Fruit fly (Drosophila melanogaster): Measurements from ENCODE around the gene Pxt.

The Pxt gene

dm6 chr3R:17718760-17719625 is at the start of gene Pxt:
TSS of gene Pxt (plus strand) at chr3R:17719454.
- TF ChIP-seq CTCF (optimal IDR thresholded peaks at IDR 0.05) (peak in 1 of 2 experiments; percentile 30), CG8478 (optimal IDR thresholded peaks at IDR 0.05) (no peak)

- no peak for TF ChIP-seq CG8478 (optimal IDR thresholded peaks at IDR 0.05)
- no peak for TF ChIP-seq CTCF (optimal IDR thresholded peaks at IDR 0.05)
These were observed 48.9 kb upstream of the Pxt start for dm6 chr3R:17670202-17670856.

dm6 chr3R:17670857-17671336 is 48.4 kb upstream of the Pxt start, which contains the start of the genes CG7523 and Mps1:
TSS of gene CG7523 (minus strand) at chr3R:17670895.
TSS of gene Mps1 (plus strand) at chr3R:17671271.
- TF ChIP-seq CG8478 (optimal IDR thresholded peaks at IDR 0.05) (no peak), CTCF (optimal IDR thresholded peaks at IDR 0.05) (peak in 1 of 2 experiments; percentile 26)

- TF ChIP-seq CG8478 (optimal IDR thresholded peaks at IDR 0.05) (no peak), CTCF (optimal IDR thresholded peaks at IDR 0.05) (no peak)
These were observed 40.9 kb upstream of the Pxt start for dm6 chr3R:17678138-17678873.

- TF ChIP-seq CTCF (optimal IDR thresholded peaks at IDR 0.05) (no peak), CG8478 (optimal IDR thresholded peaks at IDR 0.05) (no peak)
These were observed 39.8 kb upstream of the Pxt start for dm6 chr3R:17679368-17679997.

dm6 chr3R:17680268-17680638 is 39.0 kb upstream of the Pxt start:
- TF ChIP-seq CTCF (optimal IDR thresholded peaks at IDR 0.05) (no peak), CG8478 (optimal IDR thresholded peaks at IDR 0.05) (no peak)

dm6 chr3R:17680639-17681302 is 38.5 kb upstream of the Pxt start:
- TF ChIP-seq CTCF (optimal IDR thresholded peaks at IDR 0.05): no peak

- no peak for TF ChIP-seq CTCF (optimal IDR thresholded peaks at IDR 0.05)
- TF ChIP-seq CG8478 (optimal IDR thresholded peaks at IDR 0.05): no peak
These were observed 37.5 kb upstream of the Pxt start for dm6 chr3R:17681611-17682243.

dm6 chr3R:17682244-17682773 is 36.9 kb upstream of the Pxt start, which contains the start of the genes alt and CG7655:
TSS of gene alt (minus strand) at chr3R:17682515.
TSS of gene CG7655 (plus strand) at chr3R:17682669.
- TF ChIP-seq CG8478 (optimal IDR thresholded peaks at IDR 0.05) (no peak), CTCF (optimal IDR thresholded peaks at IDR 0.05) (peak; percentile 65 to 74)

dm6 chr3R:17684854-17685253 is 34.4 kb upstream of the Pxt start, which contains the start of the genes CG31251 and CG31360:
TSS of gene CG31251 (minus strand) at chr3R:17684915.
TSS of gene CG31360 (plus strand) at chr3R:17685097.
- TF ChIP-seq CTCF (optimal IDR thresholded peaks at IDR 0.05): no peak
- no peak for TF ChIP-seq CG8478 (optimal IDR thresholded peaks at IDR 0.05)

- TF ChIP-seq CTCF (optimal IDR thresholded peaks at IDR 0.05) (no peak), CG8478 (optimal IDR thresholded peaks at IDR 0.05) (no peak)
These were observed 32.4 kb upstream of the Pxt start, which contains the start of gene CG31249 for dm6 chr3R:17686875-17687274. TSS of gene CG31249 (minus strand) at chr3R:17687071.

- TF ChIP-seq CG8478 (optimal IDR thresholded peaks at IDR 0.05) (no peak), CTCF (optimal IDR thresholded peaks at IDR 0.05) (no peak)
These were observed 19.3 kb upstream of the Pxt start for dm6 chr3R:17699891-17700487.
